Worm (Caenorhabditis elegans): ENCODE data around the gene best-18.

DNA sequence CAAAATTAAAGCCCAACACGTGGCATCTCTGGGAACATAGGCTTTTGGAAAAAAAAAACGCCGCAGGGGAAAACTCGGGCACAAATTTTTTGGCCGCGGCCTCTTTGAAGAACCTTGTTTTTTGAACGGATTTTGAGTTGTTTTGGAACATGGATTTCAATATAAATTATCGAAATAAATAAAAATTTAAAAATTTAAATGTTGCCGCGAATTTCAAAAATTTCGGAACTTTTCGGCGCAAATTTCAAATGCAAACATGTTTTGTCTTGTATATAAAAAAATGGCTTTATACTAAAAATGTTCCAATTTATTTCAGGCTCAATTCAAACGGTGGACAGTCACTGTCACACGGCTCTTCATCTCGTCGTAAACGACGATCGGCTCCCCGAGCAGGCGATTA, 31.8 kb downstream of the best-18 start:
- TF ChIP-seq aha-1 (tag; optimal IDR thresholded peaks at IDR 0.05) (no peak), nhr-76 (tag; optimal IDR thresholded peaks at IDR 0.05) (no peak), unc-62 (GFP tag; optimal IDR thresholded peaks at IDR 0.05) (no peak), efl-1 (optimal IDR thresholded peaks at IDR 0.05) (no peak), efl-1 (GFP tag; optimal IDR thresholded peaks at IDR 0.05 in 1 of 2) (no peak), alr-1 (tag; optimal IDR thresholded peaks at IDR 0.05; ENCODE audit: borderline replicate concordance) (no peak), blmp-1 (tag; optimal IDR thresholded peaks at IDR 0.05) (no peak), ama-1 (optimal IDR thresholded peaks at IDR 0.05) (no peak), irx-1 (tag; optimal IDR thresholded peaks at IDR 0.05) (no peak), fos-1 (tag; optimal IDR thresholded peaks at IDR 0.05) (no peak)

Measured in whole organism, L1 larva.